Worm (Caenorhabditis elegans) whole organism, L4 larva: ENCODE data around the gene fbxa-147.

Experiments used
- Y105C5A.15 ChIP-seq: fragments of 200-800 bp; sonication (Bioruptor generic); IDR thresholded peaks from 2 replicates; pipeline ENCODE4 v1.3.6; 2022; ENCODE audit warnings: missing genetic modification characterization, missing compliant biosample characterization
- aly-2 ChIP-seq: sonication (generic microtip); optimal IDR thresholded peaks from 2 replicates; lab custom pipeline; 2018; ENCODE audit warnings: missing biosample characterization, missing genetic modification characterization
- attf-4 ChIP-seq: sonication (generic microtip); optimal IDR thresholded peaks from 3 replicates; lab custom pipeline; 2017; ENCODE audit warnings: missing biosample characterization, missing genetic modification characterization
- ceh-32 ChIP-seq: sonication (generic microtip); optimal IDR thresholded peaks from 2 replicates; lab custom pipeline; 2016; ENCODE audit warnings: mild to moderate bottlenecking, missing genetic modification characterization, missing compliant biosample characterization; ENCODE audit not compliant: poor library complexity
- ceh-44 ChIP-seq: fragments of 200-800 bp; sonication (Bioruptor generic); IDR thresholded peaks from 2 replicates; pipeline ENCODE4 v1.3.6; 2022; ENCODE audit warnings: missing genetic modification reagents, missing genetic modification characterization, missing compliant biosample characterization
- dmd-8 ChIP-seq: fragments of 200-800 bp; sonication (Bioruptor generic); IDR thresholded peaks from 2 replicates; pipeline ENCODE4 v1.3.6; 2022; ENCODE audit warnings: missing genetic modification characterization, missing compliant biosample characterization
- jun-1 ChIP-seq: fragments of 150-350 bp; optimal IDR thresholded peaks from 2 replicates; lab custom pipeline; 2014; ENCODE audit warnings: missing biosample characterization, missing genetic modification reagents, missing genetic modification characterization
- mxl-2 ChIP-seq: fragments of 200-800 bp; sonication (Bioruptor generic); conservative IDR thresholded peaks from 2 replicates; pipeline ENCODE4 v1.3.6; 2022; ENCODE audit warnings: missing genetic modification reagents, missing genetic modification characterization, missing compliant biosample characterization
- nhr-11 ChIP-seq: fragments of 150-350 bp; optimal IDR thresholded peaks from 2 replicates; lab custom pipeline; 2014; ENCODE audit warnings: missing biosample characterization, missing genetic modification characterization
- nhr-77 ChIP-seq: fragments of 150-350 bp; optimal IDR thresholded peaks from 2 replicates; lab custom pipeline; 2014; ENCODE audit warnings: missing biosample characterization, missing genetic modification characterization
- pqm-1 ChIP-seq: sonication (generic microtip); optimal IDR thresholded peaks from 2 replicates; lab custom pipeline; 2017; ENCODE audit warnings: missing biosample characterization, missing genetic modification characterization

DNA sequence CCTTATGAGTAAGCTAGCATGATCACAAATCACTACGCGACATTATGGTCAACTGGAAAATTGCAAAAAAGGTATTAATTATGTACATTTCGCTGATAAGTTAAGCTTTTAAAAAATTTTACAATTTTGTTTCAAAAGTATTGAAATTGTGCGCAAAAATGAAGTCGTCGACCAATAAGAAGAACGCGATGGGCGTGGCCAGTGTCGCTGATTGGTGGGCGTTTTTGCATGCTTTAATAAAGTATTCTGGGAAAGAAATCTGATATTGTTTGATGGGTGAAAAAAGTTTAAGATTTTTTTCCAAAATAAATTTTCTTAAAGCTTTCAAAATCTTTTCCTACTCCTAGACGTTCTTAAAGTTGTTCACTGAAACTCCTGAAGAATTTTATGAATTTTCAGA lies 38.0 kb upstream of the fbxa-147 start:
- no peak for TF ChIP-seq ceh-44 (GFP tag; lab: Robert Waterston, UW)
- no peak for TF ChIP-seq mxl-2 (GFP tag; lab: Robert Waterston, UW)
- no peak for TF ChIP-seq ceh-32 (tag; lab: Kevin White, UChicago)
- no peak for TF ChIP-seq nhr-11 (tag; lab: Kevin White, UChicago)
- TF ChIP-seq attf-4 (tag; lab: Kevin White, UChicago): no peak
- no peak for TF ChIP-seq nhr-77 (tag; lab: Kevin White, UChicago)
- TF ChIP-seq pqm-1 (tag; lab: Kevin White, UChicago): no peak
- TF ChIP-seq jun-1 (tag; lab: Kevin White, UChicago): no peak
- TF ChIP-seq aly-2 (tag; lab: Kevin White, UChicago): no peak
- TF ChIP-seq dmd-8 (GFP tag; lab: Robert Waterston, UW): no peak
- TF ChIP-seq Y105C5A.15 (GFP tag; lab: Robert Waterston, UW): no peak
